Worm (Caenorhabditis elegans): ENCODE measurements around the gene ten-1.

Gene ten-1

DNA sequence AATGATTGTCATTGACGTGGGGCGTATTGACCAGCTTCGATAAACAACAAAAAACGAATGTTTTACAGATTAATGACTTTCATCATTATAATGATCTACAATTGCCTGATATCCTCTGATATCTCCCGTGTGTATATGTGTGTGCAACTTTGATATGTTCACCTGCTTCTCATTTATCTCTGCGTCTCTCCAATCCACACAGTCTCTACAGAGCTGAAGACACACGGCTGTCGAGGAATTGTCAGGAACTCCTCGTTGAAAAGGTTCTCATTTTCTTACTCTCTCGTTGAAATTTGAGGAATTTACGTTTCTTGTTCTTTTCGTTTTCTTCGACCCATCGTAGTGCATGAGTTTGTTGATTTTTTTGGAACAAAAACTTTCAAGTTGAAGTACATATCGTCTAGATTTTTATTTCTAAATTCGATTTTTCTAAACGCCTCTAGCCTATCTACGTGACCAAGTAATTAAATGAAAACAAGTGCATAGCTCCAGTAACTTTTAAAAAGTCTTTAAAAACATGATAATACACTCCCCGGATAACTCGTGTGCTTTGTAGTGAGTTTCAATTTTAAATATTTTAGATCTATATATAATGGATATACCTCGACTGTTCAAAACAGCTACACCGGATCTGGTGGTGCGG, at the start of gene ten-1:
Gene ten-1, plus strand, starts transcription at position 593 of the 643 bp plus-strand sequence.
- TF ChIP-seq hlh-30 (tag; optimal IDR thresholded peaks at IDR 0.05; ENCODE audit: insufficient read depth) (no peak), unc-55 (GFP tag; optimal IDR thresholded peaks at IDR 0.05) (peak; percentile 69)

DNA sequence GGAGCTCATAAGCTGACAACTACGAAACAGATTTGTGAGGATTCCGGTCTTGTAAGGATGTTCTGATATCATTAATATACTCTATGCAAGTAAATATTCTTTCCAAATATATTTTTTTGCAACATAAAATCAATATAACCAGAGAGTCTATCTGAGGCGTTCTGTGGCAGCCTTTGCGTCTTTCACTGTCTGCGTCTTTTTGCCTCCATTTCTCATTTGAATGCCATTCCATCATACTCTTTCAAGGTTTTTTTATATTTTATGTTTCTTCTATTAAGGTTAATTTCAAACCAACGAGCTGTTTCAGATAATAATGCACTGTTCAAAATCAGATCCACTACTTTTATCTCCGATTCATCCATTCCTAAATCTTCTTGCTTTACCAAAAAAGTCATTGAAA, 25.4 kb upstream of the ten-1 start, which contains the start of gene R05H11.1:
Gene R05H11.1, plus strand, starts transcription at position 301 of the 400 bp plus-strand sequence.
- no peak for TF ChIP-seq zip-5 (tag; optimal IDR thresholded peaks at IDR 0.05)
- no peak for TF ChIP-seq ama-1 (optimal IDR thresholded peaks at IDR 0.05)
- TF ChIP-seq ceh-24 (tag; optimal IDR thresholded peaks at IDR 0.05) = no peak
- no peak for TF ChIP-seq odd-2 (tag; optimal IDR thresholded peaks at IDR 0.05)
- TF ChIP-seq K02D7.2 (tag; optimal IDR thresholded peaks at IDR 0.05) = no peak
- no peak for TF ChIP-seq elt-4 (tag; optimal IDR thresholded peaks at IDR 0.05)
- TF ChIP-seq nhr-11 (tag; optimal IDR thresholded peaks at IDR 0.05) = no peak

DNA sequence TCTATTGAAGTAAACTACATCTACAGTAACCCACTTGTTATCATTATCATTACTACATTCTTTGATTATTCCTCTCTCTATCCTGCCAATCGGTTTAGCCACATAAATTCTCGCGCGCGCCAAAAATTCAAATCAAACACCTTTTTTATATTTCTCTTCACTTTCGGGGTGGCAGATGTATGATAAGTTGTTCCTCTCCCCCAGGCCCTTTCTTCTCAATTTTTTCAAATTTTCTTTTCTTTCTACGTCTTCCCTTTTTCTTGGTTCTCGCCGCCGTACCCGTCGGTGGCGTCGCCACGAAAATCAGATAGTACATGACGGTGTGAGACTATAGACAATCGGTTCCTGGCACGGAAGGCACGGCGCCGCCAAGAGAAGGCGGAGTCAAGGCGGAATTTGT, 22.8 kb upstream of the ten-1 start, which contains the start of gene R05H11.2:
Gene R05H11.2, plus strand, starts transcription at position 333 of the 400 bp plus-strand sequence.
- TF ChIP-seq C08G9.2 (tag; optimal IDR thresholded peaks at IDR 0.05) = no peak
- TF ChIP-seq ceh-18 (tag; optimal IDR thresholded peaks at IDR 0.05) = no peak
- no peak for TF ChIP-seq ceh-14 (tag; optimal IDR thresholded peaks at IDR 0.05)
- TF ChIP-seq T23F11.4 (GFP tag; optimal IDR thresholded peaks at IDR 0.05) = no peak
- no peak for TF ChIP-seq K02D7.2 (tag; optimal IDR thresholded peaks at IDR 0.05)
- no peak for TF ChIP-seq dve-1 (tag; optimal IDR thresholded peaks at IDR 0.05)
- TF ChIP-seq pros-1 (tag; optimal IDR thresholded peaks at IDR 0.05) = no peak
- no peak for TF ChIP-seq unc-3 (GFP tag; conservative IDR thresholded peaks at IDR 0.05)
- no peak for TF ChIP-seq unc-3 (tag; optimal IDR thresholded peaks at IDR 0.05)
- TF ChIP-seq sox-2 (GFP tag; IDR thresholded peaks at IDR 0.05) = no peak
- TF ChIP-seq unc-42 (tag; optimal IDR thresholded peaks at IDR 0.05) = no peak
- TF ChIP-seq nhr-232 (tag; optimal IDR thresholded peaks at IDR 0.05) = no peak
- no peak for TF ChIP-seq ceh-19 (GFP tag; optimal IDR thresholded peaks at IDR 0.05)
- no peak for TF ChIP-seq ceh-6 (GFP tag; optimal IDR thresholded peaks at IDR 0.05)
- TF ChIP-seq rnt-1 (tag; optimal IDR thresholded peaks at IDR 0.05) = no peak
- TF ChIP-seq hlh-15 (tag; optimal IDR thresholded peaks at IDR 0.05) = no peak
- TF ChIP-seq pha-4 (tag; optimal IDR thresholded peaks at IDR 0.05) = no peak
- TF ChIP-seq pha-2 (tag; optimal IDR thresholded peaks at IDR 0.05) = no peak
- TF ChIP-seq nfya-1 (tag; optimal IDR thresholded peaks at IDR 0.05) = no peak
- no peak for TF ChIP-seq ceh-48 (tag; optimal IDR thresholded peaks at IDR 0.05)

DNA sequence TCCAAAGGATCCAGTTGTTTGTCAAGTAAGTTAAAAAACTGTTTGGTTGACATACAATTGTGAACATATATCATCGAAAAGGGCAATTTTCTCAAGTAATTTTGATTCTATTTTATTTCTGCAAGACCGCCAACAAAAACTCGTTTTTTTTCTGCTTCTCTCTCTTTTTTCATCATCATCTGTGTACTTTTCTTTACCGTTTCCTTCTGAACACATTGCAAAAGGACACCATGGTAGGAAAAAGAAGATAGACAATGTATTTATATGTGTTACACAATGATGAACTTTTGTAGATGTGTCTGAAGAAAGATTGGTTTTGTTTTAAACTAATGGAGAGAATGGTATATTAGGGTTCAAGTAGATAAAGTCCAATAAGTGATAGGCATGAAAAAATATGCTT, 21.8 kb upstream of the ten-1 start:
- TF ChIP-seq ceh-6 (GFP tag; optimal IDR thresholded peaks at IDR 0.05) = no peak
- no peak for TF ChIP-seq ama-1 (optimal IDR thresholded peaks at IDR 0.05)
- TF ChIP-seq nhr-232 (tag; optimal IDR thresholded peaks at IDR 0.05) = no peak
- no peak for TF ChIP-seq T23F11.4 (GFP tag; optimal IDR thresholded peaks at IDR 0.05)

DNA sequence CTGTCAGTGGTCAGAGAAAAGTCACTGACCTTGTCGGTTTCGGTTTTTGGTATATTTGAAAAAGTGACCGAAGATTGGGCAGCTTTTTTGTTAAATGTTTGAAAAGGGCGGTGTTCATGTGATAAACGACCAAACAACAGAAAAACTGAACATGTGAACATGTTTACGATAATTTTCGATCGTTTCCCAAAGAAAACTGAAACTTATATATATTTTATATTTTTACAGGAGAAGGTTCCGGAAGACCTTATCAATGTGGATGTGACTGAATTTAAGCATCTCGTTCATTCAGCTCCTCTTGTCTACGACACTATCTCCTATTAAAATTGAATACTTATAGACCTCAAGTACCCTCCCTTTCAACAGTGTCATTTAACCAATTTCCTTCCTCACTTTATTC, 21.1 kb upstream of the ten-1 start:
- TF ChIP-seq sox-2 (GFP tag; IDR thresholded peaks at IDR 0.05) = no peak
- TF ChIP-seq lim-6 (tag; optimal IDR thresholded peaks at IDR 0.05) = no peak
- TF ChIP-seq unc-3 (GFP tag; conservative IDR thresholded peaks at IDR 0.05) = no peak
- no peak for TF ChIP-seq unc-3 (tag; optimal IDR thresholded peaks at IDR 0.05)
- no peak for TF ChIP-seq elt-2 (tag; optimal IDR thresholded peaks at IDR 0.05)
- no peak for TF ChIP-seq ceh-30 (tag; optimal IDR thresholded peaks at IDR 0.05)
- TF ChIP-seq nhr-11 (tag; optimal IDR thresholded peaks at IDR 0.05) = no peak
- no peak for TF ChIP-seq ceh-6 (GFP tag; optimal IDR thresholded peaks at IDR 0.05)
- no peak for TF ChIP-seq ceh-2 (tag; optimal IDR thresholded peaks at IDR 0.05)
- no peak for TF ChIP-seq F13H6.1 (tag; optimal IDR thresholded peaks at IDR 0.05)
- TF ChIP-seq sox-4 (tag; optimal IDR thresholded peaks at IDR 0.05) = no peak

All from whole organism, late embryonic.